Fruit fly (Drosophila melanogaster): Measurements from ENCODE around the gene CG3942.

CG3942 gene

DNA sequence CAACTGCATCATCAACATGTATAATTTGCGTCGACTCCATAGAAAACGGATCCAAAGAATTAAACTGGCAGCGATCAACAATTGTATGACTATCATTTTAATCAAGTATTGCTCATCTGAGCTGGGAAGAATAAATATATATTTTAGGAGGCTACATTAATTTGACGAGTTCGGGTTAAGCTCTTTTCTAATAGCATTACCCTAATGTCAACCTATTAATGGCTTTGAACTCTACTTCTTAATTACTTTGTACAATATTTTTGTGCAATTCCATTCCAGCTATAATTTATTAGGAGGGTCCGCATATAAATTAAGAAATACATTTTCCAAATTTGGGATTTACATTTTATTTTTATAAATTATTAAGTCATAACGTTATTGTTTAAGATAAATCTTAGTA, 17.2 kb upstream of the CG3942 start, which contains the start of gene Cyp313a2:
Gene Cyp313a2, minus strand, starts transcription at position 101 of the 400 bp plus-strand sequence.
- TF ChIP-seq psq (optimal IDR thresholded peaks at IDR 0.05) (no peak), CG8478 (optimal IDR thresholded peaks at IDR 0.05) (no peak), Dll (optimal IDR thresholded peaks at IDR 0.05) (no peak), usp (GFP tag; optimal IDR thresholded peaks at IDR 0.05) (no peak), EcR (GFP tag; optimal IDR thresholded peaks at IDR 0.05) (no peak), pan (optimal IDR thresholded peaks at IDR 0.05) (no peak)

- TF ChIP-seq Dll (optimal IDR thresholded peaks at IDR 0.05) (no peak), usp (GFP tag; optimal IDR thresholded peaks at IDR 0.05) (no peak), EcR (GFP tag; optimal IDR thresholded peaks at IDR 0.05) (no peak), psq (optimal IDR thresholded peaks at IDR 0.05) (no peak), CG8478 (optimal IDR thresholded peaks at IDR 0.05) (no peak), pan (optimal IDR thresholded peaks at IDR 0.05) (no peak)
These were observed 14.8 kb upstream of the CG3942 start, which contains the start of gene Cyp313a3 for dm6 chr3R:12239166-12239565. Cyp313a3 (minus strand) TSS chr3R:12239266.

dm6 chr3R:12244468-12245060, 9.4 kb upstream of the CG3942 start:
- TF ChIP-seq psq (optimal IDR thresholded peaks at IDR 0.05) (no peak), CG8478 (optimal IDR thresholded peaks at IDR 0.05) (no peak), Dll (optimal IDR thresholded peaks at IDR 0.05) (no peak)

- no peak for TF ChIP-seq psq (optimal IDR thresholded peaks at IDR 0.05)
- TF ChIP-seq EcR (GFP tag; optimal IDR thresholded peaks at IDR 0.05), result no peak
- no peak for TF ChIP-seq Dll (optimal IDR thresholded peaks at IDR 0.05)
- TF ChIP-seq usp (GFP tag; optimal IDR thresholded peaks at IDR 0.05), result no peak
- TF ChIP-seq pan (optimal IDR thresholded peaks at IDR 0.05), result no peak
- TF ChIP-seq CG8478 (optimal IDR thresholded peaks at IDR 0.05), result no peak
These were observed 5.7 kb upstream of the CG3942 start for dm6 chr3R:12248243-12248642.

DNA sequence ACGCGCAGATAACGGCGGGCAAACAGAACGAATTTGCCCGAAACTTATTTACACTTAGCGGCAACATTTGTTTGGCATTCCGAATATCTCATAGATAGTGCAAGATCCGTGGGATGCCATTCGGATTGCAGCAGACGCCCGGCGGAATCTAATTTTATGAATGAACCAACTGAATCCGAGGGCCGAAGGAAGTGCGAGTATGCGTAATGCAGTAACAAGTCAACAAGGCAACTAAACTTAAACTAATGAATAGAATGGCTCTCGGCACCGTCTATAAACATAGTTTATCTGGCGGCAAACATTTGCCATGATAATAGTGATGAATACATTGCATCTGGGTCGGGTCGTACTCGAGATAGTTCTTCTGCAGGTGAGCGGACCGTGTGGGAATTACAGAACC, 3.8 kb upstream of the CG3942 start:
- no peak for TF ChIP-seq pan (optimal IDR thresholded peaks at IDR 0.05)
- no peak for TF ChIP-seq Dll (optimal IDR thresholded peaks at IDR 0.05)
- no peak for TF ChIP-seq usp (GFP tag; optimal IDR thresholded peaks at IDR 0.05)
- TF ChIP-seq EcR (GFP tag; optimal IDR thresholded peaks at IDR 0.05), result no peak
- TF ChIP-seq CG8478 (optimal IDR thresholded peaks at IDR 0.05), result no peak
- TF ChIP-seq psq (optimal IDR thresholded peaks at IDR 0.05), result no peak

dm6 chr3R:12251534-12251933, 2.5 kb upstream of the CG3942 start:
- no peak for TF ChIP-seq Dll (optimal IDR thresholded peaks at IDR 0.05)
- TF ChIP-seq EcR (GFP tag; optimal IDR thresholded peaks at IDR 0.05), result no peak
- TF ChIP-seq pan (optimal IDR thresholded peaks at IDR 0.05), result no peak
- no peak for TF ChIP-seq psq (optimal IDR thresholded peaks at IDR 0.05)
- TF ChIP-seq usp (GFP tag; optimal IDR thresholded peaks at IDR 0.05), result no peak
- no peak for TF ChIP-seq CG8478 (optimal IDR thresholded peaks at IDR 0.05)

DNA sequence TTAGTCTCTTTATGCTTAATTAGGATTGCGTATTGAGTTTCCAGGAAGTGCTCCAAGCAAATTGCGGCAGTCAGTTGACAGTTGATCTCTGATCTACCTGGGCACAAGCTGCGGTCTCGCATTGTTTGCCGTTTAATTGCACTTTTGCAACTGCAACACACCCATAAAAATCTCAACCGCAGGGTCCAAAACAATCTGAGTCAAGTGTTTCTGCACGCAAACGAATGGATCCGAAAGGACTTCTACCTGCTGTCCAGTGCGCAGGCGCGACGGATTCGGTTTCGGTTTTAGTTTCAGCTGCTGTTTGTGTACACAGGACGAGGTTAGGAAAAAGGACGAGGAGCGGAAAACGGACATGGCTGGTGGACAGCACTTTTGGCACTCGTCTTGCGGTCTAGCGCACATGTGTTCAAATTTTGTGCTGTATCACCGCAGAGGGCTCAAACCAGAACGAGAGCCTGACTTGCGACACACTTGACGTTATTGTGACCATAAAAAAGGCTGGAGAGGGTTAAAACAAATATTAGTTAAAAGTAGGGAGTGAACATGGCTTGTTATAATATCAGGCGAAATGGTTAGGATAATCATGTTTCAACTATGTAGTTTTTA, 1.4 kb upstream of the CG3942 start:
- no peak for TF ChIP-seq EcR (GFP tag; optimal IDR thresholded peaks at IDR 0.05)
- no peak for TF ChIP-seq usp (GFP tag; optimal IDR thresholded peaks at IDR 0.05)
- TF ChIP-seq Dll (optimal IDR thresholded peaks at IDR 0.05), result no peak
- no peak for TF ChIP-seq psq (optimal IDR thresholded peaks at IDR 0.05)
- TF ChIP-seq pan (optimal IDR thresholded peaks at IDR 0.05), result no peak
- no peak for TF ChIP-seq CG8478 (optimal IDR thresholded peaks at IDR 0.05)

DNA sequence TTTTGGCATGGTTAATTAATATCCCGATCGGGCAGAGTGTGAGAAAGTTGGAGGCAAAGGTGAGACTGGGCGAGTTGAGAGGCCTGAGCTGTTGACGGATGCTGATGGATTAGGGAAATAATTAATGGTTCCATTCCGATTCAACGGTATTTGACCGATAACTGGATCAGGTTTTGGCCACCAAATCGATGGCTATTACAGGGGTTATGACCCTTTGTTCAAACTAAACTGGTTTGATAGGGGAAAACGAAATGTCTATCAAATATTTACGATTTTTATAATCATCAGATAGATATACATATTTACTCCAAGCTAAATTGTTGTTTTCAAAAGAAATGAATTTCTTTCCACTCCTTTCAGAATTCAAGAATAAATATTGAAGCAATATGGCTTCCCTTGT, 4.5 kb downstream of the CG3942 start, which contains the start of the genes CG44037 and svp:
Gene CG44037, plus strand, starts transcription at position 301 of the 400 bp plus-strand sequence.
Gene svp, plus strand, starts transcription at position 301 of the 400 bp plus-strand sequence.
- no peak for TF ChIP-seq pan (optimal IDR thresholded peaks at IDR 0.05)
- no peak for TF ChIP-seq usp (GFP tag; optimal IDR thresholded peaks at IDR 0.05)
- TF ChIP-seq CG8478 (optimal IDR thresholded peaks at IDR 0.05), result no peak
- no peak for TF ChIP-seq EcR (GFP tag; optimal IDR thresholded peaks at IDR 0.05)
- TF ChIP-seq psq (optimal IDR thresholded peaks at IDR 0.05), result no peak
- no peak for TF ChIP-seq Dll (optimal IDR thresholded peaks at IDR 0.05)

dm6 chr3R:12259013-12259412, 5.0 kb downstream of the CG3942 start:
- TF ChIP-seq psq (optimal IDR thresholded peaks at IDR 0.05) (no peak), pan (optimal IDR thresholded peaks at IDR 0.05) (no peak), CG8478 (optimal IDR thresholded peaks at IDR 0.05) (no peak), Dll (optimal IDR thresholded peaks at IDR 0.05) (no peak), EcR (GFP tag; optimal IDR thresholded peaks at IDR 0.05) (no peak), usp (GFP tag; optimal IDR thresholded peaks at IDR 0.05) (no peak)

- TF ChIP-seq EcR (GFP tag; optimal IDR thresholded peaks at IDR 0.05), result no peak
- no peak for TF ChIP-seq psq (optimal IDR thresholded peaks at IDR 0.05)
- TF ChIP-seq pan (optimal IDR thresholded peaks at IDR 0.05), result no peak
- no peak for TF ChIP-seq CG8478 (optimal IDR thresholded peaks at IDR 0.05)
- no peak for TF ChIP-seq Dll (optimal IDR thresholded peaks at IDR 0.05)
- TF ChIP-seq usp (GFP tag; optimal IDR thresholded peaks at IDR 0.05), result no peak
These were observed 5.8 kb downstream of the CG3942 start for dm6 chr3R:12259819-12260218.

DNA sequence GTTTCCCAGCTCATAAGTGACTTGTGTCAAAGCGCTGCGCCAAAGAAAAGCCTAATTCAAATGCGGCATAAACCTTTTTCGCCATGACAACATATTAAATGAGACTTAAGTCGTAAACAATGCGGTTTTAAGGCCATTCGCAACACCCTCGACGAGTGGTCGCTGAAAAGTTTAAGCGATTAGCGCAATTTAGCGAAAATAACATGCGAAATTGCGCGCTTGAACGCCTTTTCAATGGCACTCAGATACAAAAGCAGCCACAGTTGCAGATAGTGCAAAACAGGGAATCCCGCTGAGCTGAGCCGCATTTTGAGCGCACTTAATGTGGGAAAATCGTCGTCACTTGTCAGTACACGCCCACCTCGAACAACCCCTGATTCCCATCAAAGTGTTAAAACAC, 6.7 kb downstream of the CG3942 start, which contains the start of gene CG44038:
Gene CG44038, plus strand, starts transcription at position 301 of the 400 bp plus-strand sequence.
- TF ChIP-seq psq (optimal IDR thresholded peaks at IDR 0.05) (no peak), CG8478 (optimal IDR thresholded peaks at IDR 0.05) (no peak), pan (optimal IDR thresholded peaks at IDR 0.05) (no peak), Dll (optimal IDR thresholded peaks at IDR 0.05) (no peak), usp (GFP tag; optimal IDR thresholded peaks at IDR 0.05) (no peak), EcR (GFP tag; optimal IDR thresholded peaks at IDR 0.05) (no peak)

DNA sequence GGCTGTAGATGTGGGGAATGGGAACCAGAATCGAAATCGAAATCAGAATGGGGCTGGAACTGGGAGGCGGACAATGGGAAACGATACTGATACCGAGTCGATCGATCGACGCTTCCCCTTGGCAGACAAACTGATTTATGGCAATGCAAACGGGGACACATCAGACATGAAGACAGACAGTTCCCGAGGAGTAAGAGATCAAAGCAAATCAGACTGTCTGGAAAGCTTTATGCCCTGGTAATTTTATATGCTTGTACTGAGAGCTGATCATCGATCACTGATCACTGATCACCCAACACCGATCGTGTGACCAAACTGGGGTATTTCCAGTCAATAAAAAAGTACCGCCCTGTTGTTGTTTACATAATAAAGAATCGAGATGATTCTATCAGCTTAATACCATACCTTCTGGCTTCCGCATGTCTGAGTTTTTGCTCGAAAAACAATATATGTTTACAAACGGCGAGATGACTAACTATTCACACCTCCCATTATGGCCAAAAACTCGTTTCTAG, 16.0 kb downstream of the CG3942 start:
- TF ChIP-seq pan (optimal IDR thresholded peaks at IDR 0.05) (no peak), Dll (optimal IDR thresholded peaks at IDR 0.05) (no peak), usp (GFP tag; optimal IDR thresholded peaks at IDR 0.05) (no peak), EcR (GFP tag; optimal IDR thresholded peaks at IDR 0.05) (no peak), CG8478 (optimal IDR thresholded peaks at IDR 0.05) (no peak), psq (optimal IDR thresholded peaks at IDR 0.05) (no peak)

Measured in whole organism.